Worm (Caenorhabditis elegans): ENCODE results near the gene C07A12.2.

ce11 chrX:4500499-4500898, 44.1 kb upstream of the C07A12.2 start:
- TF ChIP-seq snpc-4 (tag; optimal IDR thresholded peaks at IDR 0.05) (no peak), nhr-12 (tag; optimal IDR thresholded peaks at IDR 0.05) (no peak), ceh-82 (tag; optimal IDR thresholded peaks at IDR 0.05) (no peak), mbf-1 (tag; optimal IDR thresholded peaks at IDR 0.05) (no peak), aly-2 (tag; optimal IDR thresholded peaks at IDR 0.05) (no peak), unc-62 (GFP tag; optimal IDR thresholded peaks at IDR 0.05) (no peak), lsy-2 (tag; optimal IDR thresholded peaks at IDR 0.05) (no peak), nhr-237 (tag; optimal IDR thresholded peaks at IDR 0.05) (no peak), nhr-77 (tag; optimal IDR thresholded peaks at IDR 0.05) (no peak), nhr-21 (tag; optimal IDR thresholded peaks at IDR 0.05) (no peak), ztf-4 (tag; optimal IDR thresholded peaks at IDR 0.05) (no peak), egl-27 (tag; optimal IDR thresholded peaks at IDR 0.05) (no peak)
